Fruit fly (Drosophila melanogaster) whole organism, adult: ENCODE measurements around the gene brm.

ENCODE experiments used
- CG12768 ChIP-seq: fragments of 200-800 bp; sonication (Bioruptor generic); optimal IDR thresholded peaks from 2 replicates; lab custom pipeline; 2017; ENCODE audit warnings: missing biosample characterization, missing genetic modification characterization, mild to moderate bottlenecking, moderate library complexity, missing genetic modification reagents
- CG14711 ChIP-seq: fragments of 200-800 bp; sonication (Bioruptor generic); optimal IDR thresholded peaks from 2 replicates; lab custom pipeline; 2018; ENCODE audit warnings: missing biosample characterization, mild to moderate bottlenecking, missing genetic modification characterization, moderate library complexity
- CG33017 ChIP-seq: fragments of 200-800 bp; sonication (Bioruptor generic); optimal IDR thresholded peaks from 2 replicates; lab custom pipeline; 2018; ENCODE audit warnings: missing biosample characterization, mild to moderate bottlenecking, missing genetic modification characterization, moderate library complexity
- CG7101 ChIP-seq: fragments of 200-800 bp; sonication (Bioruptor generic); optimal IDR thresholded peaks from 2 replicates; lab custom pipeline; 2018; ENCODE audit warnings: missing biosample characterization, mild to moderate bottlenecking, missing genetic modification characterization, moderate library complexity
- Clk ChIP-seq: fragments of 200-800 bp; sonication (Bioruptor generic); optimal IDR thresholded peaks from 2 replicates; lab custom pipeline; 2017; ENCODE audit warnings: missing biosample characterization, missing genetic modification characterization
- Crg-1 ChIP-seq: fragments of 200-800 bp; sonication (Bioruptor generic); optimal IDR thresholded peaks from 2 replicates; lab custom pipeline; 2016; ENCODE audit warnings: missing biosample characterization, missing genetic modification characterization
- Hr96 ChIP-seq: fragments of 200-800 bp; sonication (Bioruptor generic); optimal IDR thresholded peaks from 2 replicates; lab custom pipeline; 2016; ENCODE audit warnings: missing biosample characterization, missing genetic modification characterization
- bab1 ChIP-seq: fragments of 200-800 bp; sonication (Bioruptor generic); optimal IDR thresholded peaks from 3 replicates; lab custom pipeline; 2019; ENCODE audit warnings: missing biosample characterization, mild to moderate bottlenecking, missing genetic modification characterization, moderate library complexity
- cnc ChIP-seq, 2 experiments: fragments of >200 bp; optimal IDR thresholded peaks; 2 replicates each; lab custom pipeline; 2017
- kay ChIP-seq: fragments of 200-800 bp; sonication (Bioruptor generic); peaks from one replicate; lab custom pipeline; 2016; ENCODE audit warnings: missing biosample characterization, missing genetic modification characterization, borderline replicate concordance
- ovo ChIP-seq: fragments of 200-800 bp; sonication (Bioruptor generic); optimal IDR thresholded peaks from 2 replicates; lab custom pipeline; 2016; ENCODE audit warnings: missing biosample characterization, missing genetic modification characterization
- pad ChIP-seq: fragments of 200-800 bp; sonication (Bioruptor generic); optimal IDR thresholded peaks from 3 replicates; lab custom pipeline; 2017; ENCODE audit warnings: missing biosample characterization, missing genetic modification characterization, mild to moderate bottlenecking, moderate library complexity, missing genetic modification reagents

DNA sequence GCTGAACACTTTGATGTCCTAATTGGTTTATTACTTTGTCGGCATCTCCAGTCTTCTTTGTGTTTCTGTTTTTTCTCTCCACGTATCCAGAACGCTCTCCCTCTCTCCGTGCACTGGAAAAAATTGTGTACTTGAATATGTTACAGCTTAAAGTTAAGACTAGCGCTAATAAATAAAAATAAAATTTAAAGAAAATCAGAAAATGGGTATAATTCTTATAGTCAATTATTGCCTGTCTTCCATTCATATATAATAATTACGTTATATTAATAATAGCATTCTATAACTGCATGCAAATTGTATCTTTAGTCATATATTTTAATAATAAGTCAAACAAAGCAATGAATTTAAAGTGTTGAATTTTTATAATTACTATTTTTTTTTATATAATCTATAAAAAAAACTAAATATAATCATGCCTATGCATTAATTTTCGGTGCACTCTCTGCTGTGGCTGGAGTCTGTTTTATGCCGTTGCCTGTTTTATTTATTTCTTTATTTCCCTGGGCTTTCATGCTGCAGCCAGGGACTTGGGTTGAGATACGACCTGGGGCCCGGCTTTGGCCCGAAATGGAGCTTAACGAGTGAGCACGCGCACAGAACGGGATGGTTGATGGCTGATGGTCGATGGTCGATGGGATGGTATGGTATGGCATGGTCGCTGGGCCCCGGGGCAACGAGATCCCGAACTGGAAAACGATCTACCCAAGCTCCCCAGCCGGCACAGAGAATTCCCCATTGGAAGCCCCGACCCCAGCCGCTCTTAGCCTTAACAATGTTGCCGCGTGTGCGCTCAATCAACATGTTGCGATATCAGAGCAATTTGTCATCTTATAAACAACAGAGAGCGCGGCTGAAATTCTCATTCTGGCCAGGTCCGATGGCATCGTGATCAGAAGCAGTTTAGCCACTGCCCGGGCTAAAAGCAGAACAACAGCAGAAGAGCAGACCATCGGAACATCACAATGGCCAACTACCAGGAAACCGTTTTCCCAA is 33.4 kb upstream of the brm start:
- TF ChIP-seq CG33017 (tag; lab: Kevin White, UChicago) (no peak), pad (GFP tag; lab: Kevin White, UChicago) (no peak), kay (GFP tag; lab: Kevin White, UChicago) (no peak), ovo (GFP tag; lab: Kevin White, UChicago) (no peak), cnc (optimal IDR thresholded peaks at IDR 0.05; lab: Kevin White, UChicago) (no peak), bab1 (no peak), CG7101 (no peak), Hr96 (GFP tag; lab: Kevin White, UChicago) (no peak), Clk (GFP tag; lab: Kevin White, UChicago) (no peak), CG14711 (tag; lab: Kevin White, UChicago) (no peak), CG12768 (GFP tag; lab: Kevin White, UChicago) (no peak), Crg-1 (GFP tag; lab: Kevin White, UChicago) (no peak)
